Fruit fly (Drosophila melanogaster) S2 (cell line): ENCODE data around the gene Exn.

Experiments
- CG8478 ChIP-seq: fragments of >200 bp; optimal IDR thresholded peaks from 2 replicates; lab custom pipeline; 2018
- CTCF ChIP-seq, 2 experiments: fragments of >200 bp; optimal IDR thresholded peaks; 2 replicates each; lab custom pipeline; 2018

DNA sequence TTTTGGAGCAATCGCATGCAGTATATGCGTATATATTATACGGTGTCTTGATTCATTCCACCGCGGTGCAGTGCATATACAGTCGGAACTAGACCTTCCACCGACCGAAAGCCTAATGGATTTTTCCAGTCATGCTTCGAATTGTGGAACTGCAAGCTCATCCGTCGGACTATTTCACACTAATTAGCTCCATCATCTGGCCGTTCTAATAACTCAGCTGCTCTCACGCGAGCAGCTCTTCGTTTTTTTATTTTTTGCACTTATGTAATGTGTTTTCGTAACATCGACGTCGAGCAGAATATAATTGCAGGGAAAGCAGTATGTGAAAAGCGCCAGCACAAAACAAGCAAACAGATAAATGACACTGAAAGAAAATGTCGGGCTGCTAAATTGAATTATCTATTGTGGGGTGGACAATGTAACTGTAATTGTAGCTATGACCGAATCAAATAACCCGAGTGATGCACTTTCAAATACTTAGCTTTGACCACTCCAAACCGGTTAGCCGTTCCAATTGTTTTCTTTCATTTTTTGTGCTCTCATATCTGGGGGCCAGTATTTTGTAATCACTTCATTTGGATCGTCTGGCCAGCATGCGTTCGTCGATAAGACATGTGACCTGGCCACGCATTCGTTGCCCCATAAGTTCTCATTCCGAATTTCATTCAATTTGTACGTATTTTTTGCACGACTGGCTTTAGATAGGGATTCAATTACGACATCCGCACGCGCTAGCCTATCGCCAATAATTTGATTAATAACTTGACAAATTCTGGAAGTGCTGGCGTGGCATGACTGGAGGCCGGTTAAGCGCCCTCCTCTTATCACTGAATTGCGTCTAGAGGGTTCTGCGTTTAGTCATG is 12.0 kb upstream of the Exn start, which contains the start of gene Cpr73D:
- TF ChIP-seq CG8478 (lab: Kevin White, UChicago) (no peak), CTCF (optimal IDR thresholded peaks at IDR 0.05; lab: Kevin White, UChicago) (no peak)
